Worm (Caenorhabditis elegans) whole organism, L2 larva: ENCODE results near the gene phlp-2.

Experiments
- ZK546.5 ChIP-seq: sonication (generic microtip); optimal IDR thresholded peaks from 2 replicates; lab custom pipeline; 2017; ENCODE audit warnings: missing biosample characterization, missing genetic modification characterization
- ama-1 ChIP-seq: fragments of 150-350 bp; optimal IDR thresholded peaks from 2 replicates; lab custom pipeline; 2018; ENCODE audit warnings: inconsistent platforms
- ceh-82 ChIP-seq: fragments of 150-350 bp; optimal IDR thresholded peaks from 2 replicates; lab custom pipeline; 2014; ENCODE audit warnings: missing biosample characterization, missing genetic modification characterization
- egl-27 ChIP-seq: sonication (generic microtip); optimal IDR thresholded peaks from 3 replicates; lab custom pipeline; 2017; ENCODE audit warnings: missing biosample characterization, missing genetic modification reagents, missing genetic modification characterization
- elt-1 ChIP-seq: fragments of 150-350 bp; optimal IDR thresholded peaks from 2 replicates; lab custom pipeline; 2014; ENCODE audit warnings: missing biosample characterization, missing genetic modification characterization
- snpc-4 ChIP-seq: fragments of 150-350 bp; optimal IDR thresholded peaks from 2 replicates; lab custom pipeline; 2014; ENCODE audit warnings: missing biosample characterization, missing genetic modification characterization
- unc-39 ChIP-seq: fragments of 150-350 bp; optimal IDR thresholded peaks from 2 replicates; lab custom pipeline; 2014; ENCODE audit warnings: missing biosample characterization, missing genetic modification characterization

DNA sequence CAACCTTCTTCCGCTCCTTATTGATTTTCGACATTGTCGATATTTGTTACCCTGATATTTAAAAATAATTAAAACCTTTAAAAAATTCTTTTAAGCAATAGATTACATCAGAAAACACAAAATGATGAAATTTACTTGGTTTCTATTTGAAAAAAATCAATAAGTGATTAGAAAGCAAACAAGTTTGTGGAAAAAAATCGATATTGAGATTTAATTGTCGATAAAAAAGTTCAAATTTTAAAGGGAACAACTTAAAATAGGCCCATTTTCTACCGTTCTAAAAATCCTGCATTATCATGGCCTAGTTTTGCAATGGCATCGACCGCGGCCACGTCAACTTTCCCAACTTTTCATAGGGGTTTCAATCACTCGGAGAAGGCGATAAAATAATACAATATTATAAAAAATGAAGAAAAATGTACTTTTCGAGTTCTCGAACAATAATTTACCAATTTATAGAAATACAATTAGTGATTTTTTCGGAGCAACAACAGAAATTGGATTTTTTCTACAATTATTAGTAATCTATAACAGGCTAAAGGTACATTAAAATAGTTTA, 22.5 kb upstream of the phlp-2 start, which contains the start of gene lars-1:
- TF ChIP-seq ZK546.5 (tag; lab: Kevin White, UChicago) (no peak), ama-1 (no peak), elt-1 (tag; lab: Kevin White, UChicago) (no peak), egl-27 (tag; lab: Kevin White, UChicago) (no peak), unc-39 (tag; lab: Kevin White, UChicago) (no peak), ceh-82 (tag; lab: Kevin White, UChicago) (no peak), snpc-4 (tag; lab: Kevin White, UChicago) (no peak)
